Fruit fly (Drosophila melanogaster): Measurements from ENCODE around the gene CG31415.

Gene CG31415

DNA sequence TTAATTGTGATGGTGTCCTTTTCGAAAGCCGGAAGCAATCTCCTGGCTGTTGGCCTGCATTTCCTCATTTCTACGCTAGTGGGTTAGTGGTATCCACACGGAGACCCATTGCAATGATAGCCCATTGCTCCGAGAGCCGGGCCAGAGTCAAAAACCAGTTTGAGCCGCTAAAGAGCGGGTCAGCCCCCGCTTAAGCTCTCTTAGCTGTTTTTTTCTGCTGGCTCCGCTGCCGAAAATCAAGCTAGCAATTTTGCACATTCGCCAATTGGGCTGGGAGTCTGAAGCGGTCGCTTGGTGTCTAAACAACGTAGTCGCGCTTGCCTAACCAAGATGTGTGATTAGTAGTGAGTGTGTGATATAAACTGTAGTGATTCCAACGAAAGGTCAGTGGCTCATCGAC lies 36.4 kb downstream of the CG31415 start, which contains the start of gene CG12947:
TSS of gene CG12947 (plus strand) at position 301 of the 400 bp plus-strand sequence.
- peak; percentile 26 for TF ChIP-seq CG3163 (GFP tag; optimal IDR thresholded peaks at IDR 0.05)
- TF ChIP-seq CG34422 (GFP tag; IDR thresholded peaks at IDR 0.05): 0 out of 3 replicates have a peak, but pooled peaks have one; percentile 16
- TF ChIP-seq Dbx (GFP tag; IDR thresholded peaks at IDR 0.05): 0 out of 3 replicates have a peak, but pooled peaks have one; percentile 14
- TF ChIP-seq chn (GFP tag; optimal IDR thresholded peaks at IDR 0.05): no peak
- TF ChIP-seq CG9932 (GFP tag; IDR thresholded peaks at IDR 0.05): 0 out of 2 replicates have a peak, but pooled peaks have one; percentile 11
- peak; percentile 11; the same call in 1 of the 2 replicates for TF ChIP-seq Scr (GFP tag; IDR thresholded peaks at IDR 0.05; ENCODE audit: partially characterized antibody)
- TF ChIP-seq chm (GFP tag; IDR thresholded peaks at IDR 0.05): 0 out of 2 replicates have a peak, but pooled peaks have one; percentile 12
- no peak for TF ChIP-seq dm (GFP tag; optimal IDR thresholded peaks at IDR 0.05)
- 0 out of 3 replicates have a peak, but pooled peaks have one; percentile 45 for TF ChIP-seq CG6175 (GFP tag; IDR thresholded peaks at IDR 0.05)
- TF ChIP-seq bbx (GFP tag; IDR thresholded peaks at IDR 0.05; ENCODE audit: partially characterized antibody): no peak
- TF ChIP-seq Drgx (GFP tag; IDR thresholded peaks at IDR 0.05): 0 out of 2 replicates have a peak, but pooled peaks have one; percentile 21
- peak; percentile 51 for TF ChIP-seq Med (GFP tag)

DNA sequence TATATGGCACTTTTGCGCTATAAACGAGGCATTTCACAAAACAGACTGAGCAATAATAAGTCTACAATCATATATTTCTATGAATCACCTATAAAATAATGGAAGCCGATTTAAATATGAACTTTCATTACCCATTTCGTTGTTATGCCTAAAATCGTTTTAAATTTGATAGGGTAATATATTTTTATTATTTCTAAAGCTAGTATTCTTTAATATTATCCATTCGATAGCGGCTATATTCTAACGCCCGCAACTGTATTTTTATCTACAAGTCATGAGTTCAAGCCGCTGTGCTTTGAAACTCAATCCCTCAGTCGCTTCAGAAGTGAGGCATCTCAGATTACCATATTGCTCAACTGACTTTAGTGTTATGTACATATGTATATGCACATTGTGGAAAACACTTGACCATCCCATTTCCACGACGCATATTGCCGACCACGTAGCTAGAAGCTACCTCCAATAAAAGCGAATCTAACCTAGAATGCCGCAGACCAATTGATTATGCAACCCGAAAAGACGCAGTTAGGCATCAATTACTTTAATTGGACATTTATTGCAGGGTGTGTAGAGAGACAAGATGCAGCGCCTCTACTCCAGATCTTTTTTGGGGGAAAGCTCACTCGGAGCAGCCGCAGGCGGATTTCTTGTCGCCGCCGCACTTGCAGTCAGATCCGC lies 40.1 kb downstream of the CG31415 start:
- TF ChIP-seq CG12299 (tag; optimal IDR thresholded peaks at IDR 0.05) (no peak), HmgD (GFP tag; optimal IDR thresholded peaks at IDR 0.05) (no peak), CG17186 (GFP tag; optimal IDR thresholded peaks at IDR 0.05) (no peak), CTCF (GFP tag; optimal IDR thresholded peaks at IDR 0.05) (no peak), CG6683 (GFP tag; optimal IDR thresholded peaks at IDR 0.05) (no peak), Stat92E (GFP tag; optimal IDR thresholded peaks at IDR 0.05) (no peak), dmrt99B (tag; optimal IDR thresholded peaks at IDR 0.05) (peak; percentile 34), tap (tag; optimal IDR thresholded peaks at IDR 0.05) (peak; percentile 14), CG17361 (GFP tag; IDR thresholded peaks at IDR 0.05) (no peak; the same call in 2 of the 3 replicates), dati (GFP tag; IDR thresholded peaks at IDR 0.05) (no peak), dysf (GFP tag; IDR thresholded peaks at IDR 0.05) (no peak), so (GFP tag; IDR thresholded peaks at IDR 0.05) (0 out of 3 replicates have a peak, but pooled peaks have one; percentile 25), nmo (GFP tag; optimal IDR thresholded peaks at IDR 0.05) (peak; percentile 5), abd-A (tag; optimal IDR thresholded peaks at IDR 0.05) (no peak), CG11696 (GFP tag; IDR thresholded peaks at IDR 0.05) (peak; percentile 79), E2f1 (GFP tag; IDR thresholded peaks at IDR 0.05) (no peak), H15 (GFP tag; IDR thresholded peaks at IDR 0.05) (no peak), cad (GFP tag; optimal IDR thresholded peaks at IDR 0.05) (no peak), run (tag; optimal IDR thresholded peaks at IDR 0.05) (no peak), CG13894 (tag; optimal IDR thresholded peaks at IDR 0.05) (no peak), Hr3 (GFP tag; optimal IDR thresholded peaks at IDR 0.05) (no peak), Sry-δ (GFP tag; optimal IDR thresholded peaks at IDR 0.05) (no peak), sug (tag; optimal IDR thresholded peaks at IDR 0.05) (no peak), HHEX (GFP tag; optimal IDR thresholded peaks at IDR 0.05) (no peak), otp (GFP tag; IDR thresholded peaks at IDR 0.05) (no peak), B-H1 (GFP tag; IDR thresholded peaks at IDR 0.05) (no peak), salm (tag; optimal IDR thresholded peaks at IDR 0.05) (no peak), chm (GFP tag; IDR thresholded peaks at IDR 0.05) (no peak), CG34224 (GFP tag; IDR thresholded peaks at IDR 0.05; ENCODE audit: partially characterized antibody) (no peak), CG12391 (tag; optimal IDR thresholded peaks at IDR 0.05) (peak; percentile 16), tx (GFP tag; optimal IDR thresholded peaks at IDR 0.05) (no peak), phol (tag; optimal IDR thresholded peaks at IDR 0.05) (peak; percentile 16), Lim3 (GFP tag; IDR thresholded peaks at IDR 0.05) (no peak), CG18599 (GFP tag; optimal IDR thresholded peaks at IDR 0.05) (peak; percentile 7), CG2120 (GFP tag; optimal IDR thresholded peaks at IDR 0.05) (peak; percentile 24), CG3726 (GFP tag; IDR thresholded peaks at IDR 0.05) (no peak), dan (GFP tag; IDR thresholded peaks at IDR 0.05) (no peak), pum (GFP tag; optimal IDR thresholded peaks at IDR 0.05) (no peak)
